Fruit fly (Drosophila melanogaster) whole organism, embryonic: ENCODE results near the gene CG14931.

Experiments
- Bdp1 ChIP-seq: fragments of 200-800 bp; sonication (Bioruptor generic); optimal IDR thresholded peaks from 3 replicates; lab custom pipeline; 2016; ENCODE audit warnings: missing biosample characterization, missing genetic modification characterization
- CG11398 ChIP-seq: fragments of 200-800 bp; sonication (Bioruptor generic); optimal IDR thresholded peaks from 2 replicates; lab custom pipeline; 2016; ENCODE audit warnings: missing biosample characterization, missing genetic modification characterization
- CG11723 ChIP-seq: fragments of 200-800 bp; sonication (Bioruptor generic); optimal IDR thresholded peaks from 2 replicates; lab custom pipeline; 2017; ENCODE audit warnings: missing biosample characterization, mild to moderate bottlenecking, missing genetic modification characterization
- CG12071 ChIP-seq: fragments of 200-800 bp; sonication (Bioruptor generic); optimal IDR thresholded peaks from 3 replicates; lab custom pipeline; 2018; ENCODE audit warnings: missing biosample characterization, mild to moderate bottlenecking, missing genetic modification characterization
- CG12769 ChIP-seq: fragments of 200-800 bp; sonication (Bioruptor generic); optimal IDR thresholded peaks from 2 replicates; lab custom pipeline; 2019; ENCODE audit warnings: missing biosample characterization, mild to moderate bottlenecking, missing genetic modification characterization, moderate library complexity
- CG13287 ChIP-seq: fragments of 200-800 bp; sonication (Bioruptor generic); IDR thresholded peaks from 2 replicates; pipeline ENCODE4 v1.3.6; 2022; ENCODE audit warnings: missing biosample characterization, missing genetic modification characterization; ENCODE audit not compliant: partially characterized antibody
- CG13296 ChIP-seq: fragments of 200-800 bp; sonication (Bioruptor generic); optimal IDR thresholded peaks from 3 replicates; lab custom pipeline; 2018; ENCODE audit warnings: missing biosample characterization, mild to moderate bottlenecking, missing genetic modification characterization
- CG13894 ChIP-seq: fragments of 200-800 bp; sonication (Bioruptor generic); optimal IDR thresholded peaks from 3 replicates; lab custom pipeline; 2018; ENCODE audit warnings: missing biosample characterization, mild to moderate bottlenecking, missing genetic modification characterization, moderate library complexity
- CG15011 ChIP-seq: fragments of 200-800 bp; sonication (Bioruptor generic); optimal IDR thresholded peaks from 3 replicates; lab custom pipeline; 2018; ENCODE audit warnings: missing biosample characterization, mild to moderate bottlenecking, missing genetic modification characterization
- CG1602 ChIP-seq: fragments of 200-800 bp; sonication (Bioruptor generic); optimal IDR thresholded peaks from 3 replicates; lab custom pipeline; 2016; ENCODE audit warnings: missing biosample characterization, missing genetic modification characterization
- CG16815 ChIP-seq: fragments of 200-800 bp; sonication (Bioruptor generic); optimal IDR thresholded peaks from 3 replicates; lab custom pipeline; 2017; ENCODE audit warnings: missing biosample characterization, mild to moderate bottlenecking, missing genetic modification characterization
- CG2116 ChIP-seq: fragments of 200-800 bp; sonication (Bioruptor generic); optimal IDR thresholded peaks from 3 replicates; lab custom pipeline; 2018; ENCODE audit warnings: missing biosample characterization, mild to moderate bottlenecking, missing genetic modification characterization
- CG30403 ChIP-seq: fragments of 200-800 bp; sonication (Bioruptor generic); optimal IDR thresholded peaks from 3 replicates; lab custom pipeline; 2016; ENCODE audit warnings: missing biosample characterization, missing genetic modification characterization
- CG33557 ChIP-seq: fragments of 200-800 bp; sonication (Bioruptor generic); optimal IDR thresholded peaks from 2 replicates; lab custom pipeline; 2019; ENCODE audit warnings: missing biosample characterization, mild to moderate bottlenecking, missing genetic modification characterization, moderate library complexity
- CG4328 ChIP-seq: fragments of 200-800 bp; sonication (Bioruptor generic); optimal IDR thresholded peaks from 3 replicates; lab custom pipeline; 2017; ENCODE audit warnings: missing biosample characterization, missing genetic modification reagents, missing genetic modification characterization
- CG4424 ChIP-seq: fragments of 200-800 bp; sonication (Bioruptor generic); optimal IDR thresholded peaks from 3 replicates; lab custom pipeline; 2016; ENCODE audit warnings: missing biosample characterization, missing genetic modification characterization
- CG4820 ChIP-seq: fragments of 200-800 bp; sonication (Bioruptor generic); optimal IDR thresholded peaks from 3 replicates; lab custom pipeline; 2016; ENCODE audit warnings: missing biosample characterization, missing genetic modification characterization
- CG7786 ChIP-seq: fragments of 200-800 bp; sonication (Bioruptor generic); optimal IDR thresholded peaks from 2 replicates; lab custom pipeline; 2016; ENCODE audit warnings: missing biosample characterization, missing genetic modification characterization
- CG7928 ChIP-seq: fragments of 200-800 bp; sonication (Bioruptor generic); optimal IDR thresholded peaks from 2 replicates; lab custom pipeline; 2017; ENCODE audit warnings: missing biosample characterization, mild to moderate bottlenecking, missing genetic modification characterization
- CG8281 ChIP-seq: fragments of 200-800 bp; sonication (Bioruptor generic); optimal IDR thresholded peaks from 2 replicates; lab custom pipeline; 2018; ENCODE audit warnings: missing biosample characterization, mild to moderate bottlenecking, missing genetic modification characterization, moderate library complexity
- CG9797 ChIP-seq: fragments of 200-800 bp; sonication (Bioruptor generic); optimal IDR thresholded peaks from 3 replicates; lab custom pipeline; 2018; ENCODE audit warnings: missing biosample characterization, mild to moderate bottlenecking, missing genetic modification characterization
- Doc3 ChIP-seq: fragments of 200-800 bp; sonication (Bioruptor generic); IDR thresholded peaks from 3 replicates; pipeline ENCODE4 v1.3.6; 2022; ENCODE audit warnings: missing biosample characterization, missing genetic modification characterization; ENCODE audit not compliant: partially characterized antibody
- Elba2 ChIP-seq: fragments of 200-800 bp; sonication (Bioruptor generic); optimal IDR thresholded peaks from 3 replicates; lab custom pipeline; 2016; ENCODE audit warnings: missing biosample characterization, missing genetic modification characterization
- HHEX ChIP-seq: fragments of 200-800 bp; sonication (Bioruptor generic); optimal IDR thresholded peaks from 3 replicates; lab custom pipeline; 2017; ENCODE audit warnings: missing biosample characterization, mild to moderate bottlenecking, missing genetic modification characterization, missing genetic modification reagents
- HLH54F ChIP-seq: fragments of 200-800 bp; sonication (Bioruptor generic); optimal IDR thresholded peaks from 3 replicates; lab custom pipeline; 2016; ENCODE audit warnings: missing biosample characterization, missing genetic modification characterization
- Hr3 ChIP-seq: fragments of 200-800 bp; sonication (Bioruptor generic); optimal IDR thresholded peaks from 3 replicates; lab custom pipeline; 2016; ENCODE audit warnings: missing biosample characterization, missing genetic modification characterization
- Meics ChIP-seq: fragments of 200-800 bp; sonication (Bioruptor generic); optimal IDR thresholded peaks from 2 replicates; lab custom pipeline; 2017; ENCODE audit warnings: missing biosample characterization, mild to moderate bottlenecking, missing genetic modification characterization
- Oli ChIP-seq: fragments of 200-800 bp; sonication (Bioruptor generic); optimal IDR thresholded peaks from 2 replicates; lab custom pipeline; 2018; ENCODE audit warnings: missing biosample characterization, mild to moderate bottlenecking, missing genetic modification characterization, moderate library complexity
- Poxn ChIP-seq: fragments of 200-800 bp; sonication (Bioruptor generic); IDR thresholded peaks from 2 replicates; pipeline ENCODE4 v1.3.6; 2022; ENCODE audit warnings: missing biosample characterization, missing genetic modification characterization
- Ptx1 ChIP-seq: fragments of 200-800 bp; sonication (Bioruptor generic); IDR thresholded peaks from 2 replicates; pipeline ENCODE4 v1.3.6; 2022; ENCODE audit warnings: missing biosample characterization, missing genetic modification characterization
- Ssrp ChIP-seq: fragments of 200-800 bp; sonication (Bioruptor generic); optimal IDR thresholded peaks from 2 replicates; lab custom pipeline; 2018; ENCODE audit warnings: missing biosample characterization, mild to moderate bottlenecking, missing genetic modification characterization, moderate library complexity
- bowl ChIP-seq: fragments of 200-800 bp; sonication (Bioruptor generic); IDR thresholded peaks from 2 replicates; pipeline ENCODE4 v1.3.6; 2022; ENCODE audit warnings: missing biosample characterization, missing genetic modification characterization
- br ChIP-seq: fragments of >200 bp; optimal IDR thresholded peaks from 2 replicates; lab custom pipeline; 2017
- gem ChIP-seq: fragments of 200-800 bp; sonication (Bioruptor generic); optimal IDR thresholded peaks from 2 replicates; lab custom pipeline; 2019; ENCODE audit warnings: missing biosample characterization, mild to moderate bottlenecking, missing genetic modification characterization, moderate library complexity
- grau ChIP-seq: fragments of 200-800 bp; optimal IDR thresholded peaks from 3 replicates; lab custom pipeline; 2019; ENCODE audit warnings: missing biosample characterization, mild to moderate bottlenecking, missing genetic modification characterization, moderate library complexity
- gro ChIP-seq: fragments of 200-800 bp; sonication (Bioruptor generic); optimal IDR thresholded peaks from 2 replicates; lab custom pipeline; 2016; ENCODE audit warnings: missing biosample characterization, missing genetic modification characterization
- hb ChIP-seq: fragments of 200-800 bp; sonication (Bioruptor generic); IDR thresholded peaks from 3 replicates; pipeline ENCODE4 v1.3.6; 2022; ENCODE audit warnings: missing biosample characterization, missing genetic modification characterization; ENCODE audit not compliant: partially characterized antibody
- hbn ChIP-seq: fragments of 200-800 bp; sonication (Bioruptor generic); IDR thresholded peaks from 2 replicates; pipeline ENCODE4 v1.3.6; 2022; ENCODE audit warnings: missing biosample characterization, missing genetic modification characterization; ENCODE audit not compliant: partially characterized antibody
- hth ChIP-seq: fragments of >200 bp; optimal IDR thresholded peaks from 2 replicates; lab custom pipeline; 2017; ENCODE audit warnings: inconsistent platforms
- knrl ChIP-seq: fragments of 200-800 bp; sonication (Bioruptor generic); IDR thresholded peaks from 3 replicates; pipeline ENCODE4 v1.3.6; 2022; ENCODE audit warnings: missing biosample characterization, missing genetic modification characterization; ENCODE audit not compliant: partially characterized antibody
- lov ChIP-seq, 2 experiments: fragments of 200-800 bp in 1 of 2; fragments of >200 bp in 1 of 2; sonication (Bioruptor generic) in 1 of 2; IDR thresholded peaks in 1 of 2; optimal IDR thresholded peaks in 1 of 2; 2 replicates in 1 of 2; 3 replicates in 1 of 2; pipeline versions ENCODE4 v1.3.6 to Lab custom; 2017 to 2022; ENCODE audit warnings: missing biosample characterization in 1 of 2, missing genetic modification characterization in 1 of 2
- maf-S ChIP-seq: fragments of 200-800 bp; sonication (Bioruptor generic); optimal IDR thresholded peaks from 2 replicates; lab custom pipeline; 2016; ENCODE audit warnings: missing biosample characterization, missing genetic modification characterization
- mam ChIP-seq: fragments of 200-800 bp; sonication (Bioruptor generic); optimal IDR thresholded peaks from 3 replicates; lab custom pipeline; 2016; ENCODE audit warnings: missing biosample characterization, missing genetic modification characterization
- pb ChIP-seq: fragments of 200-800 bp; sonication (Bioruptor generic); optimal IDR thresholded peaks from 3 replicates; lab custom pipeline; 2016; ENCODE audit warnings: missing biosample characterization, missing genetic modification characterization
- pita ChIP-seq: fragments of 200-800 bp; sonication (Bioruptor generic); optimal IDR thresholded peaks from 2 replicates; lab custom pipeline; 2017; ENCODE audit warnings: missing biosample characterization, mild to moderate bottlenecking, missing genetic modification characterization
- schlank ChIP-seq: fragments of 200-800 bp; sonication (Bioruptor generic); optimal IDR thresholded peaks from 2 replicates; lab custom pipeline; 2018; ENCODE audit warnings: missing biosample characterization, mild to moderate bottlenecking, missing genetic modification characterization
- slou ChIP-seq: fragments of 200-800 bp; sonication (Bioruptor generic); optimal IDR thresholded peaks from 3 replicates; lab custom pipeline; 2016; ENCODE audit warnings: missing biosample characterization, missing genetic modification characterization
- tio ChIP-seq: fragments of 200-800 bp; sonication (Bioruptor generic); optimal IDR thresholded peaks from 2 replicates; lab custom pipeline; 2017; ENCODE audit warnings: missing biosample characterization, missing genetic modification characterization, inconsistent platforms
- tna ChIP-seq: fragments of 200-800 bp; sonication (Bioruptor generic); IDR thresholded peaks from 2 replicates; pipeline ENCODE4 v1.3.6; 2022; ENCODE audit warnings: missing biosample characterization, missing genetic modification characterization; ENCODE audit not compliant: partially characterized antibody
- zf30C ChIP-seq: fragments of 200-800 bp; sonication (Bioruptor generic); optimal IDR thresholded peaks from 3 replicates; lab custom pipeline; 2018; ENCODE audit warnings: missing biosample characterization, mild to moderate bottlenecking, missing genetic modification characterization

Gene CG14931

dm6 chr2L:11816376-11816775 is 28.2 kb downstream of the CG14931 start (continued):
- peak; percentile 84 for TF ChIP-seq CG8281 (tag; lab: Kevin White, UChicago)
- TF ChIP-seq CG4820 (GFP tag; lab: Kevin White, UChicago) = peak; percentile 92
- peak; percentile 92 for TF ChIP-seq CG15011 (GFP tag; lab: Kevin White, UChicago)
- TF ChIP-seq CG2116 (GFP tag; lab: Kevin White, UChicago) = peak; percentile 90
- TF ChIP-seq CG4424 (GFP tag; lab: Kevin White, UChicago) = peak; percentile 98
- peak; percentile 82 for TF ChIP-seq Bdp1 (GFP tag; lab: Kevin White, UChicago)
- no peak for TF ChIP-seq hbn (GFP tag; lab: Robert Waterston, UW)
- no peak for TF ChIP-seq hth (lab: Kevin White, UChicago)
- peak; percentile 96 for TF ChIP-seq CG33557 (GFP tag; lab: Kevin White, UChicago)
- no peak; the same call in 1 of the 2 replicates for TF ChIP-seq CG13287 (GFP tag; lab: Robert Waterston, UW)
- no peak for TF ChIP-seq Doc3
- TF ChIP-seq schlank (tag; lab: Kevin White, UChicago) = peak; percentile 87
- TF ChIP-seq CG12769 (tag; lab: Kevin White, UChicago) = peak; percentile 66
- peak; percentile 67 for TF ChIP-seq zf30C (GFP tag; lab: Kevin White, UChicago)
- TF ChIP-seq grau (tag; lab: Kevin White, UChicago) = peak; percentile 83
- peak; percentile 93 for TF ChIP-seq CG13296 (GFP tag; lab: Kevin White, UChicago)
- TF ChIP-seq CG11723 (GFP tag; lab: Kevin White, UChicago) = peak; percentile 97
- peak; percentile 77 for TF ChIP-seq Ptx1 (GFP tag; lab: Robert Waterston, UW)
- TF ChIP-seq Ssrp = peak; percentile 81
- peak; percentile 83 for TF ChIP-seq maf-S (GFP tag; lab: Kevin White, UChicago)
- peak; percentile 81 for TF ChIP-seq tio (GFP tag; lab: Kevin White, UChicago)
- TF ChIP-seq CG11398 (GFP tag; lab: Kevin White, UChicago) = peak; percentile 94
- TF ChIP-seq CG30403 (GFP tag; lab: Kevin White, UChicago) = peak; percentile 87
- TF ChIP-seq CG16815 (GFP tag; lab: Kevin White, UChicago) = peak; percentile 91
- TF ChIP-seq CG9797 (GFP tag; lab: Kevin White, UChicago) = peak; percentile 68
- peak; percentile 68; the same call in 1 of the 2 replicates for TF ChIP-seq bowl
- no peak for TF ChIP-seq hb (GFP tag; lab: Robert Waterston, UW)
- peak; percentile 79 for TF ChIP-seq mam
- TF ChIP-seq br (lab: Kevin White, UChicago) = no peak
- TF ChIP-seq HLH54F (GFP tag; lab: Kevin White, UChicago) = peak; percentile 76
- TF ChIP-seq CG7928 (GFP tag; lab: Kevin White, UChicago) = peak; percentile 68
- TF ChIP-seq CG1602 (GFP tag; lab: Kevin White, UChicago) = peak; percentile 82
- TF ChIP-seq Meics = peak; percentile 96
- TF ChIP-seq CG12071 (GFP tag; lab: Kevin White, UChicago) = peak; percentile 97
- TF ChIP-seq tna (GFP tag; lab: Robert Waterston, UW) = no peak
- peak; percentile 90 for TF ChIP-seq Oli (tag; lab: Kevin White, UChicago)
- TF ChIP-seq pita (GFP tag; lab: Kevin White, UChicago) = no peak
- no peak for TF ChIP-seq lov (optimal IDR thresholded peaks at IDR 0.05; lab: Kevin White, UChicago)
- peak; percentile 99 for TF ChIP-seq lov (GFP tag; IDR thresholded peaks at IDR 0.05; lab: Robert Waterston, UW)
- peak; percentile 70 for TF ChIP-seq CG13894
- TF ChIP-seq gem (tag; lab: Kevin White, UChicago) = peak; percentile 77
- TF ChIP-seq gro (GFP tag; lab: Kevin White, UChicago) = peak; percentile 74
- TF ChIP-seq slou (GFP tag; lab: Kevin White, UChicago) = peak; percentile 91
- TF ChIP-seq HHEX (GFP tag; lab: Kevin White, UChicago) = peak; percentile 97
- peak; percentile 91 for TF ChIP-seq Elba2 (GFP tag; lab: Kevin White, UChicago)
- 0 out of 2 replicates have a peak, but pooled peaks have one; percentile 30 for TF ChIP-seq Poxn (GFP tag; lab: Robert Waterston, UW)
- peak; percentile 97 for TF ChIP-seq CG4328 (GFP tag; lab: Kevin White, UChicago)
- peak; percentile 76 for TF ChIP-seq CG7786 (GFP tag; lab: Kevin White, UChicago)
- peak; percentile 87 for TF ChIP-seq Hr3
- TF ChIP-seq pb (GFP tag; lab: Kevin White, UChicago) = peak; percentile 98
- TF ChIP-seq knrl (GFP tag; lab: Robert Waterston, UW) = 0 out of 3 replicates have a peak, but pooled peaks have one; percentile 7
